Worm (Caenorhabditis elegans) whole organism, L1 larva: ENCODE results near the gene evl-20.
A peak's percentile ranks its signal among the peaks of the same experiment; 100 is the strongest.

Source experiments
- C04F5.9 ChIP-seq: sonication (generic microtip); optimal IDR thresholded peaks from 2 replicates; lab custom pipeline; 2016; ENCODE audit warnings: missing genetic modification characterization, missing compliant biosample characterization
- F16B12.6 ChIP-seq: fragments of 150-350 bp; optimal IDR thresholded peaks from 2 replicates; lab custom pipeline; 2014; ENCODE audit warnings: missing biosample characterization, missing genetic modification characterization
- Y116A8C.19 ChIP-seq: sonication (generic microtip); optimal IDR thresholded peaks from 2 replicates; lab custom pipeline; 2016; ENCODE audit warnings: missing compliant biosample characterization, missing genetic modification characterization, borderline replicate concordance
- alr-1 ChIP-seq: fragments of 200-800 bp; sonication (Bioruptor generic); optimal IDR thresholded peaks from 2 replicates; lab custom pipeline; 2018; ENCODE audit warnings: borderline replicate concordance, mild to moderate bottlenecking, missing genetic modification characterization, missing compliant biosample characterization
- aly-2 ChIP-seq: fragments of 150-350 bp; optimal IDR thresholded peaks from 2 replicates; lab custom pipeline; 2014; ENCODE audit warnings: missing biosample characterization, missing genetic modification characterization
- blmp-1 ChIP-seq: fragments of 150-350 bp; optimal IDR thresholded peaks from 2 replicates; lab custom pipeline; 2014; ENCODE audit warnings: missing biosample characterization, missing genetic modification characterization
- ceh-8 ChIP-seq: fragments of 200-800 bp; sonication (Bioruptor generic); optimal IDR thresholded peaks from 2 replicates; lab custom pipeline; 2018; ENCODE audit warnings: mild to moderate bottlenecking, missing genetic modification characterization, moderate library complexity, missing compliant biosample characterization
- ceh-82 ChIP-seq, 3 experiments: fragments of 150-350 bp in 1 of 3; sonication (generic microtip) in 2 of 3; optimal IDR thresholded peaks; 2 replicates each; lab custom pipeline; 2014 to 2017; ENCODE audit warnings: missing biosample characterization in 3 of 3, missing genetic modification characterization in 3 of 3
- dsc-1 ChIP-seq: sonication (generic microtip); optimal IDR thresholded peaks from 2 replicates; lab custom pipeline; 2016; ENCODE audit warnings: mild to moderate bottlenecking, missing genetic modification characterization, missing compliant biosample characterization
- efl-1 ChIP-seq, 4 experiments: fragments of 150-350 bp; optimal IDR thresholded peaks in 3 of 4; peaks in 1 of 4; 1 replicate in 1 of 4; 2 replicates in 3 of 4; lab custom pipeline; 2014; ENCODE audit warnings: missing biosample characterization in 2 of 4, missing genetic modification characterization in 2 of 4, missing genetic modification reagents in 2 of 4
- efl-3 ChIP-seq: fragments of 200-800 bp; sonication (Bioruptor generic); optimal IDR thresholded peaks from 2 replicates; lab custom pipeline; 2018; ENCODE audit warnings: mild to moderate bottlenecking, missing genetic modification characterization, missing compliant biosample characterization
- elt-2 ChIP-seq: sonication (generic microtip); optimal IDR thresholded peaks from 2 replicates; lab custom pipeline; 2016; ENCODE audit warnings: missing genetic modification characterization, mild to moderate bottlenecking, inconsistent platforms, missing compliant biosample characterization, missing genetic modification reagents
- elt-3 ChIP-seq, 6 experiments: fragments of 150-350 bp in 1 of 6; sonication (generic microtip); optimal IDR thresholded peaks; 2 replicates each; lab custom pipeline; 2017 to 2018; ENCODE audit warnings: missing biosample characterization in 6 of 6, missing genetic modification characterization in 6 of 6, inconsistent platforms in 1 of 6
- ets-5 ChIP-seq: fragments of 200-800 bp; sonication (Bioruptor generic); IDR thresholded peaks from 2 replicates; pipeline ENCODE4 v1.3.6; 2022; ENCODE audit warnings: missing genetic modification characterization, missing compliant biosample characterization
- hlh-17 ChIP-seq: fragments of 200-800 bp; sonication (Bioruptor generic); optimal IDR thresholded peaks from 2 replicates; lab custom pipeline; 2018; ENCODE audit warnings: missing genetic modification characterization, mild to moderate bottlenecking, missing compliant biosample characterization, moderate library complexity, borderline replicate concordance
- hpl-2 ChIP-seq: fragments of 150-350 bp; optimal IDR thresholded peaks from 2 replicates; lab custom pipeline; 2014; ENCODE audit warnings: missing biosample characterization, missing genetic modification reagents, missing genetic modification characterization
- jun-1 ChIP-seq: fragments of 150-350 bp; optimal IDR thresholded peaks from 2 replicates; lab custom pipeline; 2014; ENCODE audit warnings: missing biosample characterization, missing genetic modification reagents, missing genetic modification characterization
- lin-14 ChIP-seq: fragments of 200-800 bp; sonication (Bioruptor generic); optimal IDR thresholded peaks from 2 replicates; lab custom pipeline; 2018; ENCODE audit warnings: mild to moderate bottlenecking, missing genetic modification characterization, moderate library complexity, missing compliant biosample characterization
- lin-15B ChIP-seq: fragments of 150-350 bp; sonication (generic microtip); optimal IDR thresholded peaks from 3 replicates; lab custom pipeline; 2014; ENCODE audit warnings: missing biosample characterization, missing genetic modification characterization
- lin-39 ChIP-seq: fragments of 150-350 bp; optimal IDR thresholded peaks from 2 replicates; lab custom pipeline; 2014; ENCODE audit warnings: missing biosample characterization, missing genetic modification reagents, missing genetic modification characterization
- lir-3 ChIP-seq: sonication (generic microtip); optimal IDR thresholded peaks from 2 replicates; lab custom pipeline; 2016; ENCODE audit warnings: mild to moderate bottlenecking, missing genetic modification characterization, moderate library complexity, missing compliant biosample characterization; ENCODE audit not compliant: poor library complexity
- lsy-2 ChIP-seq, 2 experiments: fragments of 150-350 bp; optimal IDR thresholded peaks; 2 replicates each; lab custom pipeline; 2014; ENCODE audit warnings: missing biosample characterization in 2 of 2, missing genetic modification characterization in 2 of 2
- mdl-1 ChIP-seq, 2 experiments: fragments of 150-350 bp; optimal IDR thresholded peaks; 2 replicates each; lab custom pipeline; 2014 to 2017; ENCODE audit warnings: missing biosample characterization in 2 of 2, missing genetic modification characterization in 2 of 2, inconsistent platforms in 1 of 2
- mep-1 ChIP-seq: fragments of 150-350 bp; optimal IDR thresholded peaks from 2 replicates; lab custom pipeline; 2014; ENCODE audit warnings: missing biosample characterization, missing genetic modification characterization
- nhr-20 ChIP-seq: sonication (generic microtip); optimal IDR thresholded peaks from 2 replicates; lab custom pipeline; 2016; ENCODE audit warnings: mild to moderate bottlenecking, missing genetic modification characterization, missing compliant biosample characterization
- nhr-237 ChIP-seq: fragments of 150-350 bp; optimal IDR thresholded peaks from 2 replicates; lab custom pipeline; 2014; ENCODE audit warnings: missing biosample characterization, missing genetic modification characterization
- nhr-47 ChIP-seq: sonication (generic microtip); optimal IDR thresholded peaks from 2 replicates; lab custom pipeline; 2016; ENCODE audit warnings: mild to moderate bottlenecking, missing genetic modification characterization, moderate library complexity, missing compliant biosample characterization
- nhr-77 ChIP-seq: fragments of 150-350 bp; optimal IDR thresholded peaks from 2 replicates; lab custom pipeline; 2014; ENCODE audit warnings: missing biosample characterization, missing genetic modification characterization
- nhr-84 ChIP-seq: sonication (generic microtip); optimal IDR thresholded peaks from 2 replicates; lab custom pipeline; 2017; ENCODE audit warnings: missing biosample characterization, missing genetic modification characterization
- nhr-85 ChIP-seq: sonication (generic microtip); peaks from one replicate; lab custom pipeline; 2016; ENCODE audit warnings: missing genetic modification characterization, inconsistent platforms, missing compliant biosample characterization
- pag-3 ChIP-seq: sonication (generic microtip); optimal IDR thresholded peaks from 2 replicates; lab custom pipeline; 2017; ENCODE audit warnings: missing genetic modification characterization, mild to moderate bottlenecking, missing compliant biosample characterization, antibody characterized with exemption, borderline replicate concordance; ENCODE audit not compliant: insufficient read depth
- pqm-1 ChIP-seq: sonication (generic microtip); optimal IDR thresholded peaks from 3 replicates; lab custom pipeline; 2017; ENCODE audit warnings: missing biosample characterization, missing genetic modification characterization
- rnt-1 ChIP-seq: sonication (generic microtip); optimal IDR thresholded peaks from 2 replicates; lab custom pipeline; 2016; ENCODE audit warnings: mild to moderate bottlenecking, missing genetic modification characterization, moderate library complexity, missing compliant biosample characterization
- snu-23 ChIP-seq: sonication (generic microtip); optimal IDR thresholded peaks from 2 replicates; lab custom pipeline; 2016; ENCODE audit warnings: missing genetic modification characterization, missing compliant biosample characterization
- sox-4 ChIP-seq: sonication (generic microtip); optimal IDR thresholded peaks from 2 replicates; lab custom pipeline; 2016; ENCODE audit warnings: missing genetic modification characterization, missing compliant biosample characterization
- sup-37 ChIP-seq: fragments of 200-800 bp; sonication (Bioruptor generic); optimal IDR thresholded peaks from 2 replicates; lab custom pipeline; 2018; ENCODE audit warnings: mild to moderate bottlenecking, missing genetic modification characterization, missing compliant biosample characterization
- swsn-7 ChIP-seq: sonication (generic microtip); optimal IDR thresholded peaks from 2 replicates; lab custom pipeline; 2016; ENCODE audit warnings: missing genetic modification characterization, missing compliant biosample characterization
- tbx-2 ChIP-seq: sonication (generic microtip); optimal IDR thresholded peaks from 2 replicates; lab custom pipeline; 2016; ENCODE audit warnings: missing genetic modification characterization, missing compliant biosample characterization
- tlp-1 ChIP-seq: fragments of 150-350 bp; optimal IDR thresholded peaks from 2 replicates; lab custom pipeline; 2014; ENCODE audit warnings: missing biosample characterization, missing genetic modification characterization
- unc-30 ChIP-seq: sonication (generic microtip); optimal IDR thresholded peaks from 2 replicates; lab custom pipeline; 2017; ENCODE audit warnings: missing biosample characterization, missing genetic modification characterization
- unc-62 ChIP-seq: fragments of 150-350 bp; optimal IDR thresholded peaks from 2 replicates; lab custom pipeline; 2014; ENCODE audit warnings: missing biosample characterization, missing genetic modification reagents, missing genetic modification characterization
- unc-86 ChIP-seq: sonication (generic microtip); optimal IDR thresholded peaks from 2 replicates; lab custom pipeline; 2016; ENCODE audit warnings: missing genetic modification characterization, missing compliant biosample characterization
- unc-98 ChIP-seq: fragments of 200-800 bp; sonication (Bioruptor generic); IDR thresholded peaks from 2 replicates; pipeline ENCODE4 v1.3.6; 2022; ENCODE audit warnings: missing genetic modification characterization, missing compliant biosample characterization
- ztf-4 ChIP-seq: fragments of 150-350 bp; optimal IDR thresholded peaks from 2 replicates; lab custom pipeline; 2014; ENCODE audit warnings: missing biosample characterization, missing genetic modification characterization

The evl-20 gene

ce11 chrII:8464448-8464898, 20.4 kb downstream of the evl-20 start, which contains the start of gene fars-3 (continued):
- TF ChIP-seq hlh-17 (GFP tag; lab: Kevin White, UChicago) (no peak), nhr-77 (no peak), sup-37 (GFP tag; lab: Kevin White, UChicago) (no peak), lin-15B (tag; lab: Kevin White, UChicago) (no peak), ets-5 (no peak), jun-1 (tag; lab: Kevin White, UChicago) (no peak), elt-3 (tag; optimal IDR thresholded peaks at IDR 0.05; lab: Kevin White, UChicago) (no peak), nhr-85 (peak; percentile 38), mep-1 (tag; lab: Kevin White, UChicago) (peak; percentile 70), efl-3 (GFP tag; lab: Kevin White, UChicago) (no peak), swsn-7 (tag; lab: Kevin White, UChicago) (peak; percentile 8), elt-2 (tag; lab: Kevin White, UChicago) (no peak), efl-1 (optimal IDR thresholded peaks at IDR 0.05; lab: Kevin White, UChicago) (peak; percentile 1 to 8), efl-1 (GFP tag; optimal IDR thresholded peaks at IDR 0.05 in 1 of 2; lab: Kevin White, UChicago) (peak in 1 of 2 experiments; percentile 36), nhr-20 (tag; lab: Kevin White, UChicago) (peak; percentile 5), dsc-1 (tag; lab: Kevin White, UChicago) (no peak), sox-4 (tag; lab: Kevin White, UChicago) (no peak), snu-23 (GFP tag; lab: Kevin White, UChicago) (peak; percentile 31), ztf-4 (tag; lab: Kevin White, UChicago) (no peak), pag-3 (tag; lab: Kevin White, UChicago) (no peak), lin-14 (GFP tag; lab: Kevin White, UChicago) (no peak), alr-1 (tag; lab: Kevin White, UChicago) (no peak), nhr-84 (tag; lab: Kevin White, UChicago) (no peak), aly-2 (tag; lab: Kevin White, UChicago) (peak; percentile 46), unc-86 (tag; lab: Kevin White, UChicago) (no peak), mdl-1 (tag; optimal IDR thresholded peaks at IDR 0.05; lab: Kevin White, UChicago) (no peak), lsy-2 (tag; optimal IDR thresholded peaks at IDR 0.05; lab: Kevin White, UChicago) (peak; percentile 33 to 59), unc-30 (tag; lab: Kevin White, UChicago) (no peak), Y116A8C.19 (tag; lab: Kevin White, UChicago) (no peak), unc-62 (GFP tag; lab: Kevin White, UChicago) (no peak), blmp-1 (tag; lab: Kevin White, UChicago) (peak; percentile 52), tbx-2 (tag; lab: Kevin White, UChicago) (no peak), ceh-82 (tag; optimal IDR thresholded peaks at IDR 0.05; lab: Kevin White, UChicago) (no peak), rnt-1 (tag; lab: Kevin White, UChicago) (no peak), ceh-8 (GFP tag; lab: Kevin White, UChicago) (no peak), lin-39 (tag; lab: Kevin White, UChicago) (no peak), unc-98 (GFP tag; lab: Robert Waterston, UW) (no peak), F16B12.6 (tag; lab: Kevin White, UChicago) (peak; percentile 78), nhr-47 (no peak), tlp-1 (tag; lab: Kevin White, UChicago) (no peak), lir-3 (tag; lab: Kevin White, UChicago) (no peak), nhr-237 (tag; lab: Kevin White, UChicago) (no peak), hpl-2 (no peak), pqm-1 (tag; lab: Kevin White, UChicago) (no peak), C04F5.9 (tag; lab: Kevin White, UChicago) (no peak)
- TF ChIP-seq, all 84 proteins: peak for 18
